Worm (Caenorhabditis elegans): Measurements from ENCODE around the gene nex-1.

The nex-1 gene

DNA sequence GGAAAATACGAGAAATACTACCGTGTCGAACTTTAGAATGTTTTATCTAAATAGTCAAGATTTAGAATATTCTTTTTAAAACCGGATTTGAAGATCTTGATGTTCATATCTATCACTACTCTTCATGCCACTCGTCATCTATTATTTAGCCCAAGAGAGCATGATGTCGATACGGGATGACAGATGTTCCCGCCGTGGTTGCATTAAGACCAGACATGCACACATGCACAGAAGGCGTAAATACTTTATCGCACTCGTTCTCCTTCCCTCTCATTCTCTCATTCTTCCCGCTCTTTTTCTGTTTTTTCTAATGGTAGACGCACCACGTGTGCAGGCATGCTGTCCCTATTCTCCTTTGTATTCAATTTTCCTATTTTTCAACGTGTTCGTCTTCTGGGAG is 42.0 kb upstream of the nex-1 start:
- TF ChIP-seq mep-1 (tag; optimal IDR thresholded peaks at IDR 0.05) (no peak), hpl-2 (GFP tag; optimal IDR thresholded peaks at IDR 0.05) (no peak), snpc-4 (tag; optimal IDR thresholded peaks at IDR 0.05) (no peak), pax-3 (tag; optimal IDR thresholded peaks at IDR 0.05) (no peak), efl-1 (optimal IDR thresholded peaks at IDR 0.05) (no peak), efl-1 (GFP tag; optimal IDR thresholded peaks at IDR 0.05 in 1 of 2) (peak in 1 of 2 experiments; percentile 4), isw-1 (GFP tag; IDR thresholded peaks at IDR 0.05) (no peak), hlh-4 (tag; optimal IDR thresholded peaks at IDR 0.05) (no peak), dsc-1 (tag; optimal IDR thresholded peaks at IDR 0.05) (no peak), tlp-1 (tag; optimal IDR thresholded peaks at IDR 0.05) (no peak), nhr-237 (tag; optimal IDR thresholded peaks at IDR 0.05) (no peak), C04F5.9 (tag; optimal IDR thresholded peaks at IDR 0.05) (no peak), lin-14 (GFP tag; optimal IDR thresholded peaks at IDR 0.05) (peak; percentile 22), aha-1 (tag; optimal IDR thresholded peaks at IDR 0.05) (no peak), dpl-1 (GFP tag; optimal IDR thresholded peaks at IDR 0.05) (peak in 1 of 3 experiments; percentile 14), sox-4 (tag; optimal IDR thresholded peaks at IDR 0.05) (no peak), irx-1 (tag; optimal IDR thresholded peaks at IDR 0.05) (no peak)

DNA sequence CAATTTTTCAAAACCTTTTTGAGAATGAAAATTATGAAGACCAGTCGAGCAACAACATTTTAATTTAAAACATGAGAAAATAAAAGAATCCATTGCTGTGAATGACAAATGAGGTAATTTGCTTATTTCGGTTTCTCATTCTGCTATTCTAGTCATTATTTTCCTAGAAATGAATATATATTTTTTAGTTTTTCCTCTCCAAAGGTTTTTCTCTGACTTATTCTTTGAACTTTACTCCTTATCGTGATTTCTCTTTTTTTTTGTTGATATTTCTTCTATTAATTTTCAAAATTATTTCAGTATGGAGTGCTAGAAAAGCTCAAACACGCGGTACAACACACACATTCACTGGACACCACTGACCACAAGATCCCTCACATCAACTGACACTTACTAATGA is 39.8 kb upstream of the nex-1 start, which contains the start of gene pup-2:
Gene pup-2 (plus strand): TSS at position 301 of the 400 bp plus-strand sequence.
- TF ChIP-seq ceh-8 (GFP tag; optimal IDR thresholded peaks at IDR 0.05) = no peak
- no peak for TF ChIP-seq unc-130 (tag; optimal IDR thresholded peaks at IDR 0.05)
- TF ChIP-seq lir-3 (tag; optimal IDR thresholded peaks at IDR 0.05; ENCODE audit: poor library complexity) = no peak
- peak; percentile 10 for TF ChIP-seq fkh-8 (tag; optimal IDR thresholded peaks at IDR 0.05)
- TF ChIP-seq dpl-1 (GFP tag; optimal IDR thresholded peaks at IDR 0.05) = no peak

DNA sequence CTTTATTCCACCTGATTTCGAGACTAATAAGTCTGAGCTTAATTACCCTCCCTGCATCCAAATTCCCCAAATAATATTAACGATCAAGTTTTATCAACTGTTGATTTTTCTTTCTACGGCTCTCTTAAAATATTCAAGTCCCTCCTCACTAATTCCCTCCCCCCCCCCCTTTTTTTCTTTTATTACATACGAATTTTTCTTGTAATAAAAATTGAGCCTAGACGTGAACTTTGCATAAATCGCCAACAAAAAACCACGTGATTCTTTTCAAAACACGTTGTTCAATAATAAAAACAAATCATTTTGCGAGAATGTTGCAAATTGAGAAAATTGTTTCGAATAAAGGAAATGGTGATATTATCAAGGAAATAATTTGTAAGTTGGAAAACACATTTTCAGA is 37.0 kb upstream of the nex-1 start, which contains the start of gene K10D2.8:
Gene K10D2.8 (plus strand): TSS at position 301 of the 400 bp plus-strand sequence.
- TF ChIP-seq ceh-8 (GFP tag; optimal IDR thresholded peaks at IDR 0.05) = no peak
- TF ChIP-seq skn-1 (tag; optimal IDR thresholded peaks at IDR 0.05) = no peak
- TF ChIP-seq efl-1 (optimal IDR thresholded peaks at IDR 0.05) = no peak
- no peak for TF ChIP-seq efl-1 (GFP tag; optimal IDR thresholded peaks at IDR 0.05 in 1 of 2)
- TF ChIP-seq nhr-90 (tag; optimal IDR thresholded peaks at IDR 0.05; ENCODE audit: poor library complexity) = no peak

DNA sequence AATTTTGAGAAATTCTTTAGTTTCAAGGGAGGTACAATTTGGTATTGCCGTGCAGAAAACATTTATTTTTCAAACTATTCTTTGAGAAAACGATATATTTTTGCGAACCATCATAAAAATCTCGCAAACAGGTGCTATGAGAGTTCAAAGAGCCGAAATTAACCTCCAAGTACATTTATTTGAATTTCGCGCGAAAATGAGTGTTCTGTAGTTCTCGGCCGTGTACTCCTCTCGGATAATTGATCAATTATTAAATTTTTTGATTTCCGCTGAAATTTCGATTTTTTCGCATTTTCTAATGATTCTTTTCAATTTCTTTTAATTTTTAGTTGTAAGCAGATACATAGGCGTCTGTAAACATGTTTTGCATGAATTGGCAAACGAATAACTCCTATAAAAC is 35.2 kb upstream of the nex-1 start:
- TF ChIP-seq rnt-1 (tag; optimal IDR thresholded peaks at IDR 0.05) = peak; percentile 91
- peak; percentile 70 for TF ChIP-seq nhr-71 (tag; optimal IDR thresholded peaks at IDR 0.05)
- no peak for TF ChIP-seq zip-4 (GFP tag; optimal IDR thresholded peaks at IDR 0.05)
- no peak for TF ChIP-seq nhr-237 (tag; optimal IDR thresholded peaks at IDR 0.05)
- no peak for TF ChIP-seq hlh-17 (GFP tag; optimal IDR thresholded peaks at IDR 0.05; ENCODE audit: borderline replicate concordance)
- TF ChIP-seq lsy-2 (tag; optimal IDR thresholded peaks at IDR 0.05) = peak; percentile 34 to 59
- TF ChIP-seq zag-1 (tag; optimal IDR thresholded peaks at IDR 0.05) = no peak
- no peak for TF ChIP-seq ceh-8 (GFP tag; optimal IDR thresholded peaks at IDR 0.05)
- TF ChIP-seq mep-1 (tag; optimal IDR thresholded peaks at IDR 0.05) = no peak
- TF ChIP-seq mdl-1 (tag; optimal IDR thresholded peaks at IDR 0.05) = no peak
- TF ChIP-seq skn-1 (tag; optimal IDR thresholded peaks at IDR 0.05) = peak; percentile 22
- TF ChIP-seq egl-27 (tag; optimal IDR thresholded peaks at IDR 0.05) = no peak
- no peak for TF ChIP-seq tlp-1 (tag; optimal IDR thresholded peaks at IDR 0.05)
- TF ChIP-seq pax-3 (tag; optimal IDR thresholded peaks at IDR 0.05) = peak; percentile 16
- no peak for TF ChIP-seq mef-2 (tag; optimal IDR thresholded peaks at IDR 0.05)
- TF ChIP-seq ztf-4 (tag; optimal IDR thresholded peaks at IDR 0.05) = no peak
- TF ChIP-seq unc-98 (GFP tag; IDR thresholded peaks at IDR 0.05) = no peak
- TF ChIP-seq unc-30 (tag; optimal IDR thresholded peaks at IDR 0.05) = no peak
- peak; percentile 50 for TF ChIP-seq xbp-1 (tag; optimal IDR thresholded peaks at IDR 0.05)
- no peak for TF ChIP-seq fkh-8 (tag; optimal IDR thresholded peaks at IDR 0.05)
- peak in 1 of 2 experiments; percentile 67 for TF ChIP-seq ztf-11 (tag; optimal IDR thresholded peaks at IDR 0.05)
- peak; percentile 91 to 93 for TF ChIP-seq efl-1 (optimal IDR thresholded peaks at IDR 0.05)
- peak; percentile 90 to 99 for TF ChIP-seq efl-1 (GFP tag; optimal IDR thresholded peaks at IDR 0.05 in 1 of 2)
- TF ChIP-seq fkh-4 (tag; optimal IDR thresholded peaks at IDR 0.05; ENCODE audit: borderline replicate concordance) = peak; percentile 56
- TF ChIP-seq lin-15B (tag; optimal IDR thresholded peaks at IDR 0.05) = no peak
- TF ChIP-seq blmp-1 (tag; optimal IDR thresholded peaks at IDR 0.05) = peak; percentile 18
- TF ChIP-seq unc-62 (GFP tag; optimal IDR thresholded peaks at IDR 0.05) = no peak
- TF ChIP-seq pqm-1 (tag; optimal IDR thresholded peaks at IDR 0.05) = no peak
- no peak for TF ChIP-seq unc-86 (tag; optimal IDR thresholded peaks at IDR 0.05)
- no peak for TF ChIP-seq Y116A8C.19 (tag; optimal IDR thresholded peaks at IDR 0.05; ENCODE audit: borderline replicate concordance)
- no peak for TF ChIP-seq vab-15 (tag; optimal IDR thresholded peaks at IDR 0.05)
- TF ChIP-seq nhr-76 (tag; optimal IDR thresholded peaks at IDR 0.05) = no peak
- TF ChIP-seq lin-14 (GFP tag; optimal IDR thresholded peaks at IDR 0.05) = no peak
- peak; percentile 60 for TF ChIP-seq sox-4 (tag; optimal IDR thresholded peaks at IDR 0.05)

Measured in whole organism, L1 larva.